Fruit fly (Drosophila melanogaster): ENCODE measurements around the gene CG13989.

dm6 chr2L:6160100-6160499 lies at the start of gene CG13989:
- TF ChIP-seq psq (optimal IDR thresholded peaks at IDR 0.05) (no peak), h (optimal IDR thresholded peaks at IDR 0.05) (no peak), ttk (optimal IDR thresholded peaks at IDR 0.05) (no peak), Myc (optimal IDR thresholded peaks at IDR 0.05) (no peak), Sin3A (optimal IDR thresholded peaks at IDR 0.05) (no peak)

Data from Kc167 (cell line).